Fruit fly (Drosophila melanogaster) whole organism, adult: ENCODE results near the gene CG11373.

ENCODE experiments used
- CG11617 ChIP-seq: fragments of 200-800 bp; sonication (Bioruptor generic); optimal IDR thresholded peaks from 2 replicates; lab custom pipeline; 2017; ENCODE audit warnings: mild to moderate bottlenecking, missing biosample characterization, missing genetic modification reagents, missing genetic modification characterization
- CG12768 ChIP-seq: fragments of 200-800 bp; sonication (Bioruptor generic); optimal IDR thresholded peaks from 2 replicates; lab custom pipeline; 2017; ENCODE audit warnings: missing biosample characterization, missing genetic modification characterization, mild to moderate bottlenecking, moderate library complexity, missing genetic modification reagents
- CG14711 ChIP-seq: fragments of 200-800 bp; sonication (Bioruptor generic); optimal IDR thresholded peaks from 2 replicates; lab custom pipeline; 2018; ENCODE audit warnings: missing biosample characterization, mild to moderate bottlenecking, missing genetic modification characterization, moderate library complexity
- CG1620 ChIP-seq: fragments of 200-800 bp; sonication (Bioruptor generic); optimal IDR thresholded peaks from 2 replicates; lab custom pipeline; 2016; ENCODE audit warnings: missing biosample characterization, missing genetic modification characterization
- CG33017 ChIP-seq: fragments of 200-800 bp; sonication (Bioruptor generic); optimal IDR thresholded peaks from 2 replicates; lab custom pipeline; 2018; ENCODE audit warnings: missing biosample characterization, mild to moderate bottlenecking, missing genetic modification characterization, moderate library complexity
- CG5204 ChIP-seq: fragments of 200-800 bp; sonication (Bioruptor generic); optimal IDR thresholded peaks from 2 replicates; lab custom pipeline; 2016; ENCODE audit warnings: missing biosample characterization, missing genetic modification characterization
- CG7045 ChIP-seq: fragments of 200-800 bp; sonication (Bioruptor generic); optimal IDR thresholded peaks from 2 replicates; lab custom pipeline; 2017; ENCODE audit warnings: missing biosample characterization, mild to moderate bottlenecking, missing genetic modification characterization
- CG7101 ChIP-seq: fragments of 200-800 bp; sonication (Bioruptor generic); optimal IDR thresholded peaks from 2 replicates; lab custom pipeline; 2018; ENCODE audit warnings: missing biosample characterization, mild to moderate bottlenecking, missing genetic modification characterization, moderate library complexity
- Clk ChIP-seq: fragments of 200-800 bp; sonication (Bioruptor generic); optimal IDR thresholded peaks from 2 replicates; lab custom pipeline; 2017; ENCODE audit warnings: missing biosample characterization, missing genetic modification characterization
- Crg-1 ChIP-seq: fragments of 200-800 bp; sonication (Bioruptor generic); optimal IDR thresholded peaks from 2 replicates; lab custom pipeline; 2016; ENCODE audit warnings: missing biosample characterization, missing genetic modification characterization
- Hr96 ChIP-seq: fragments of 200-800 bp; sonication (Bioruptor generic); optimal IDR thresholded peaks from 2 replicates; lab custom pipeline; 2016; ENCODE audit warnings: missing biosample characterization, missing genetic modification characterization
- Mnt ChIP-seq: fragments of 200-800 bp; sonication (Bioruptor generic); optimal IDR thresholded peaks from 2 replicates; lab custom pipeline; 2016; ENCODE audit warnings: missing biosample characterization, mild to moderate bottlenecking, missing genetic modification characterization
- bab1 ChIP-seq: fragments of 200-800 bp; sonication (Bioruptor generic); optimal IDR thresholded peaks from 3 replicates; lab custom pipeline; 2019; ENCODE audit warnings: missing biosample characterization, mild to moderate bottlenecking, missing genetic modification characterization, moderate library complexity
- cic ChIP-seq: fragments of 200-800 bp; sonication (Bioruptor generic); optimal IDR thresholded peaks from 2 replicates; lab custom pipeline; 2017; ENCODE audit warnings: missing biosample characterization, mild to moderate bottlenecking, missing genetic modification characterization, moderate library complexity
- cnc ChIP-seq, 2 experiments: fragments of >200 bp; optimal IDR thresholded peaks; 2 replicates each; lab custom pipeline; 2017
- kay ChIP-seq: fragments of 200-800 bp; sonication (Bioruptor generic); peaks from one replicate; lab custom pipeline; 2016; ENCODE audit warnings: missing biosample characterization, missing genetic modification characterization, borderline replicate concordance
- ovo ChIP-seq: fragments of 200-800 bp; sonication (Bioruptor generic); optimal IDR thresholded peaks from 2 replicates; lab custom pipeline; 2016; ENCODE audit warnings: missing biosample characterization, missing genetic modification characterization
- pad ChIP-seq: fragments of 200-800 bp; sonication (Bioruptor generic); optimal IDR thresholded peaks from 3 replicates; lab custom pipeline; 2017; ENCODE audit warnings: missing biosample characterization, missing genetic modification characterization, mild to moderate bottlenecking, moderate library complexity, missing genetic modification reagents
- tj ChIP-seq: fragments of 200-800 bp; sonication (Bioruptor generic); optimal IDR thresholded peaks from 3 replicates; lab custom pipeline; 2017; ENCODE audit warnings: missing biosample characterization, mild to moderate bottlenecking, missing genetic modification characterization, moderate library complexity
- toe ChIP-seq: fragments of 200-800 bp; sonication (Bioruptor generic); optimal IDR thresholded peaks from 2 replicates; lab custom pipeline; 2016; ENCODE audit warnings: missing biosample characterization, missing genetic modification characterization

CG11373 gene

DNA sequence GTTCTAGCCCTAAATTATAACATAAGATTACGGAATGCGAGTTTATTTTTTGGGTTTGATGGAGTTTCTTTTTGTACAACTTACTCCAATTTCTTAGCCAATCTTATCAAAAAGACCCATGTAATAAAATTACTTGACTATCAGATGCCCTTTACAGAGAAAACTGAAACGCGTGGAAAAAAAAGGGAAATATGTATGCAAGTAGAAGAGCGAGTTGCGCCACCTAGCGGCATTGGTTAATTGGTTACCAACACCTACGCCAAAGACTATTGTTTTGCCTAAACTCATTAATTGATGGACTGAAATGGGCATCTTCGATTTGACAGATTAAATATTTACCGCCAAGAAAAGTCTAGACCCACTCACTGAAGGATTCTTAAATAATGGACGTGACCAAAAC, 38.0 kb upstream of the CG11373 start:
- no peak for TF ChIP-seq ovo (GFP tag; lab: Kevin White, UChicago)
- TF ChIP-seq toe (GFP tag; lab: Kevin White, UChicago), result no peak
- TF ChIP-seq pad, result no peak
- no peak for TF ChIP-seq Mnt (GFP tag; lab: Kevin White, UChicago)
- TF ChIP-seq cnc (optimal IDR thresholded peaks at IDR 0.05; lab: Kevin White, UChicago), result no peak
- no peak for TF ChIP-seq CG7045 (GFP tag; lab: Kevin White, UChicago)
- no peak for TF ChIP-seq CG12768 (GFP tag; lab: Kevin White, UChicago)
- no peak for TF ChIP-seq CG14711 (tag; lab: Kevin White, UChicago)
- no peak for TF ChIP-seq Crg-1 (GFP tag; lab: Kevin White, UChicago)
- no peak for TF ChIP-seq tj (GFP tag; lab: Kevin White, UChicago)
- no peak for TF ChIP-seq CG5204 (GFP tag; lab: Kevin White, UChicago)
- no peak for TF ChIP-seq Clk (GFP tag; lab: Kevin White, UChicago)
- TF ChIP-seq bab1 (GFP tag; lab: Kevin White, UChicago), result no peak
- no peak for TF ChIP-seq kay
- TF ChIP-seq cic (GFP tag; lab: Kevin White, UChicago), result no peak
- TF ChIP-seq CG7101 (tag; lab: Kevin White, UChicago), result no peak
- no peak for TF ChIP-seq CG33017 (tag; lab: Kevin White, UChicago)
- no peak for TF ChIP-seq Hr96 (GFP tag; lab: Kevin White, UChicago)
- TF ChIP-seq CG1620 (GFP tag; lab: Kevin White, UChicago), result no peak

- TF ChIP-seq CG1620 (GFP tag; lab: Kevin White, UChicago), result no peak
- TF ChIP-seq bab1 (GFP tag; lab: Kevin White, UChicago), result peak; percentile 10
These were observed 37.5 kb upstream of the CG11373 start for dm6 chr3R:5998235-5998666.

- TF ChIP-seq CG7045 (GFP tag; lab: Kevin White, UChicago) (no peak), CG7101 (tag; lab: Kevin White, UChicago) (no peak), cic (GFP tag; lab: Kevin White, UChicago) (no peak), ovo (GFP tag; lab: Kevin White, UChicago) (no peak), tj (GFP tag; lab: Kevin White, UChicago) (no peak), kay (no peak), CG1620 (GFP tag; lab: Kevin White, UChicago) (no peak), Clk (GFP tag; lab: Kevin White, UChicago) (no peak), toe (GFP tag; lab: Kevin White, UChicago) (no peak), pad (no peak), cnc (optimal IDR thresholded peaks at IDR 0.05; lab: Kevin White, UChicago) (no peak)
These were observed 37.0 kb upstream of the CG11373 start for dm6 chr3R:5997822-5998221.

DNA sequence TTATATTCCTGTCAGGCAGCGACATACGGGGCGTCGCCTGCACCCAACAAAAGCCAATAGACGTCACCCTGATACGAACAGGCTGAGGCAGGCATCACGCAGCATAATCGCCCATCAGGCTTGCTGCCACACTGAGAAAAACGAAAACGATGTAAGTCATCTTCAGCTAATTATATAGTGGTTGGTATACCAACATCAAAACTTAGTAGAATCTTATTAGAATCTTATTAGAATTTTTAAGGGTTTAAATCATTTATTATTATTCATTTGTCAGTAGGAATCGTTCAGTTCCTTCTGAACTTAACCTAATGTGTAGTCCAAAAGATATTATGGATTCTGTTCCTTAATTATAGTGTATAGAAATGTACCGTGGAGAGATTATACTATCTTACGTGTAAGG, 34.6 kb upstream of the CG11373 start:
- TF ChIP-seq toe (GFP tag; lab: Kevin White, UChicago) (no peak), Mnt (GFP tag; lab: Kevin White, UChicago) (no peak), bab1 (GFP tag; lab: Kevin White, UChicago) (no peak)

DNA sequence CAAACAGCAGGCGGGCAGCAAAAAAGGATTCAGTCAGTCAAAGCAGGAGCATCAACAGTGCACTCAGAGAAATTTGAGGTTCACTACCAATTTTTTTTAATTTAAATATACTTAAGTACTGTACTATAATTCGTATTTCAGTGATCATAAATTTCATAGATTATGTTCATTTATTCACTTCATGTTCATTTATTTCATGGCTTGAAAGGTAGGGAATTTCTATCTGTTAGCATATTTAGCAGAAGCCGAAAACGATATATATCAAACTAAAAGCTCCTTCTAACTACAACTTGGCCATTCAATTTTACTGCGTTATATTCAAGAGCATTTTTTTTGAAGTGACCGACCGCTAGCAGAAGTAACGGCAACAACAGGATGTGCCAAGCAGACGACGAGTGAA, 33.1 kb upstream of the CG11373 start:
- no peak for TF ChIP-seq cic (GFP tag; lab: Kevin White, UChicago)
- TF ChIP-seq cnc (optimal IDR thresholded peaks at IDR 0.05; lab: Kevin White, UChicago), result no peak
- no peak for TF ChIP-seq CG5204 (GFP tag; lab: Kevin White, UChicago)
- no peak for TF ChIP-seq pad
- no peak for TF ChIP-seq tj (GFP tag; lab: Kevin White, UChicago)
- no peak for TF ChIP-seq CG1620 (GFP tag; lab: Kevin White, UChicago)
- no peak for TF ChIP-seq Clk (GFP tag; lab: Kevin White, UChicago)
- TF ChIP-seq CG7101 (tag; lab: Kevin White, UChicago), result no peak
- no peak for TF ChIP-seq bab1 (GFP tag; lab: Kevin White, UChicago)
- TF ChIP-seq ovo (GFP tag; lab: Kevin White, UChicago), result no peak
- TF ChIP-seq CG12768 (GFP tag; lab: Kevin White, UChicago), result no peak
- TF ChIP-seq Crg-1 (GFP tag; lab: Kevin White, UChicago), result no peak
- TF ChIP-seq CG11617, result no peak

DNA sequence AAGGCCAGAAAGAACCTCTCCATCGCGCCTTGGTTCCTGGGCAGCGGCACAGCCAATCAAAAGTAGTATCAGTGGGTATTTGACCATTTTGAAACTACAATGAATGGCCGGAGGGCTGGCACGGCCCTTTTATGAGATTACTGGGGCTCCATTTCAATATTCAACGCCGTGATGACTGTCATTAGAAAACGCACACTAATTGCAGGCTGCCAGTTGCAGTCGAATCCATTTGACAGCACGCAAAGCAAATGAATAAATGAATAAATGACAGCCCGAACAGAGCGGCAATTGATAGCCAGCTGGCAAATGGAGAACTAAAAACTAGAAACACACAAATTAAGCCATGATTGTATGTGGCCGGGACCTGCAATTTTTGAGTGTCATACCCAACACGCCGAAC, 15.9 kb upstream of the CG11373 start, which contains the start of gene Obp83b:
TSS of gene Obp83b (minus strand) at position 101 of the 400 bp plus-strand sequence.
- no peak for TF ChIP-seq bab1 (GFP tag; lab: Kevin White, UChicago)
- TF ChIP-seq ovo (GFP tag; lab: Kevin White, UChicago), result no peak
- TF ChIP-seq CG7101 (tag; lab: Kevin White, UChicago), result no peak
- TF ChIP-seq Hr96 (GFP tag; lab: Kevin White, UChicago), result no peak
- TF ChIP-seq cnc (optimal IDR thresholded peaks at IDR 0.05; lab: Kevin White, UChicago), result no peak
- TF ChIP-seq Mnt (GFP tag; lab: Kevin White, UChicago), result no peak
- TF ChIP-seq CG5204 (GFP tag; lab: Kevin White, UChicago), result no peak
- TF ChIP-seq CG12768 (GFP tag; lab: Kevin White, UChicago), result no peak
- no peak for TF ChIP-seq CG1620 (GFP tag; lab: Kevin White, UChicago)
- TF ChIP-seq Clk (GFP tag; lab: Kevin White, UChicago), result no peak
- no peak for TF ChIP-seq cic (GFP tag; lab: Kevin White, UChicago)
- no peak for TF ChIP-seq CG11617
- no peak for TF ChIP-seq Crg-1 (GFP tag; lab: Kevin White, UChicago)
- TF ChIP-seq tj (GFP tag; lab: Kevin White, UChicago), result no peak
- no peak for TF ChIP-seq CG14711 (tag; lab: Kevin White, UChicago)
- TF ChIP-seq CG33017 (tag; lab: Kevin White, UChicago), result no peak
